Fruit fly (Drosophila melanogaster) whole organism, prepupa: ENCODE measurements around the gene teq.

Experiments used
- Blimp-1 ChIP-seq: fragments of 200-800 bp; sonication (Bioruptor generic); optimal IDR thresholded peaks from 3 replicates; lab custom pipeline; 2017; ENCODE audit warnings: missing biosample characterization, missing genetic modification characterization, mild to moderate bottlenecking, moderate library complexity, missing genetic modification reagents
- CG10669 ChIP-seq: fragments of 200-800 bp; sonication (Bioruptor generic); optimal IDR thresholded peaks from 3 replicates; lab custom pipeline; 2018; ENCODE audit warnings: missing biosample characterization, mild to moderate bottlenecking, missing genetic modification characterization, moderate library complexity
- CG11294 ChIP-seq: fragments of 200-800 bp; sonication (Bioruptor generic); IDR thresholded peaks from 2 replicates; pipeline ENCODE4 v1.3.6; 2022; ENCODE audit warnings: missing biosample characterization, missing genetic modification characterization
- CG11902 ChIP-seq: fragments of 200-800 bp; sonication (Bioruptor generic); optimal IDR thresholded peaks from 3 replicates; lab custom pipeline; 2016; ENCODE audit warnings: missing biosample characterization, missing genetic modification characterization
- CG15336 ChIP-seq: fragments of 200-800 bp; sonication (Bioruptor generic); IDR thresholded peaks from 2 replicates; pipeline ENCODE4 v1.3.6; 2022; ENCODE audit warnings: missing biosample characterization, missing genetic modification characterization
- CG1621 ChIP-seq: fragments of 200-800 bp; sonication (Bioruptor generic); optimal IDR thresholded peaks from 3 replicates; lab custom pipeline; 2018; ENCODE audit warnings: missing biosample characterization, mild to moderate bottlenecking, missing genetic modification characterization
- CG16779 ChIP-seq: fragments of 200-800 bp; sonication (Bioruptor generic); optimal IDR thresholded peaks from 3 replicates; lab custom pipeline; 2017; ENCODE audit warnings: missing biosample characterization, mild to moderate bottlenecking, missing genetic modification characterization
- CG3032 ChIP-seq: fragments of 200-800 bp; optimal IDR thresholded peaks from 2 replicates; lab custom pipeline; 2019; ENCODE audit warnings: missing biosample characterization, mild to moderate bottlenecking, missing genetic modification characterization, moderate library complexity
- CG31627 ChIP-seq: fragments of 200-800 bp; sonication (Bioruptor generic); optimal IDR thresholded peaks from 3 replicates; lab custom pipeline; 2016; ENCODE audit warnings: missing biosample characterization, missing genetic modification characterization
- CG32006 ChIP-seq: fragments of 200-800 bp; sonication (Bioruptor generic); optimal IDR thresholded peaks from 3 replicates; lab custom pipeline; 2017; ENCODE audit warnings: missing biosample characterization, mild to moderate bottlenecking, missing genetic modification characterization
- CG4318 ChIP-seq: fragments of 200-800 bp; sonication (Bioruptor generic); optimal IDR thresholded peaks from 3 replicates; lab custom pipeline; 2017; ENCODE audit warnings: missing biosample characterization, mild to moderate bottlenecking, missing genetic modification characterization
- CG6276 ChIP-seq: fragments of 200-800 bp; sonication (Bioruptor generic); optimal IDR thresholded peaks from 2 replicates; lab custom pipeline; 2017; ENCODE audit warnings: missing biosample characterization, mild to moderate bottlenecking, missing genetic modification characterization
- CG6792 ChIP-seq: fragments of 200-800 bp; sonication (Bioruptor generic); optimal IDR thresholded peaks from 3 replicates; lab custom pipeline; 2016; ENCODE audit warnings: missing biosample characterization, missing genetic modification characterization
- CG6808 ChIP-seq: fragments of 200-800 bp; sonication (Bioruptor generic); optimal IDR thresholded peaks from 3 replicates; lab custom pipeline; 2017; ENCODE audit warnings: missing biosample characterization, missing genetic modification characterization, mild to moderate bottlenecking, moderate library complexity, missing genetic modification reagents
- CG7368 ChIP-seq: fragments of 200-800 bp; sonication (Bioruptor generic); optimal IDR thresholded peaks from 3 replicates; lab custom pipeline; 2016; ENCODE audit warnings: missing biosample characterization, missing genetic modification characterization
- CG8119 ChIP-seq: fragments of 200-800 bp; sonication (Bioruptor generic); IDR thresholded peaks from 3 replicates; pipeline ENCODE4 v1.3.6; 2022; ENCODE audit warnings: missing biosample characterization, missing genetic modification characterization
- CG8319 ChIP-seq: fragments of 200-800 bp; sonication (Bioruptor generic); optimal IDR thresholded peaks from 3 replicates; lab custom pipeline; 2016; ENCODE audit warnings: missing biosample characterization, missing genetic modification characterization
- CG8632 ChIP-seq: fragments of 200-800 bp; sonication (Bioruptor generic); optimal IDR thresholded peaks from 3 replicates; lab custom pipeline; 2016; ENCODE audit warnings: missing biosample characterization, missing genetic modification characterization
- Eip78C ChIP-seq: fragments of 200-800 bp; sonication (Bioruptor generic); peaks from one replicate; lab custom pipeline; 2016; ENCODE audit warnings: missing biosample characterization, missing genetic modification characterization
- Eip93F ChIP-seq: fragments of 200-800 bp; sonication (Bioruptor generic); optimal IDR thresholded peaks from 2 replicates; lab custom pipeline; 2016; ENCODE audit warnings: missing biosample characterization, mild to moderate bottlenecking, missing genetic modification characterization
- Ets21C ChIP-seq: fragments of 200-800 bp; sonication (Bioruptor generic); optimal IDR thresholded peaks from 3 replicates; lab custom pipeline; 2016; ENCODE audit warnings: missing biosample characterization, missing genetic modification characterization
- Ets96B ChIP-seq: fragments of 200-800 bp; optimal IDR thresholded peaks from 2 replicates; lab custom pipeline; 2019; ENCODE audit warnings: missing biosample characterization, mild to moderate bottlenecking, missing genetic modification characterization, moderate library complexity
- Gug ChIP-seq: fragments of 200-800 bp; sonication (Bioruptor generic); IDR thresholded peaks from 2 replicates; pipeline ENCODE4 v1.3.6; 2022; ENCODE audit warnings: missing biosample characterization, missing genetic modification characterization
- Hr38 ChIP-seq: sonication (Bioruptor generic); optimal IDR thresholded peaks from 2 replicates; lab custom pipeline; 2016; ENCODE audit warnings: missing biosample characterization, missing genetic modification characterization
- Hr39 ChIP-seq: fragments of 200-800 bp; sonication (Bioruptor generic); optimal IDR thresholded peaks from 2 replicates; lab custom pipeline; 2016; ENCODE audit warnings: missing biosample characterization, missing genetic modification characterization
- Hr4 ChIP-seq: fragments of 200-800 bp; sonication (Bioruptor generic); optimal IDR thresholded peaks from 3 replicates; lab custom pipeline; 2016; ENCODE audit warnings: missing biosample characterization, missing genetic modification characterization
- Lpt ChIP-seq: fragments of 200-800 bp; sonication (Bioruptor generic); optimal IDR thresholded peaks from 3 replicates; lab custom pipeline; 2016; ENCODE audit warnings: missing biosample characterization, missing genetic modification characterization
- Smox ChIP-seq: fragments of 200-800 bp; sonication (Bioruptor generic); optimal IDR thresholded peaks from 3 replicates; lab custom pipeline; 2016; ENCODE audit warnings: missing biosample characterization, missing genetic modification characterization
- achi ChIP-seq: fragments of 200-800 bp; sonication (Bioruptor generic); optimal IDR thresholded peaks from 3 replicates; lab custom pipeline; 2016; ENCODE audit warnings: missing biosample characterization, missing genetic modification characterization
- cyc ChIP-seq: fragments of 200-800 bp; sonication (Bioruptor generic); optimal IDR thresholded peaks from 3 replicates; lab custom pipeline; 2016; ENCODE audit warnings: missing biosample characterization, missing genetic modification characterization
- eg ChIP-seq: fragments of 200-800 bp; sonication (Bioruptor generic); IDR thresholded peaks from 3 replicates; pipeline ENCODE4 v1.3.6; 2022; ENCODE audit warnings: missing biosample characterization, missing genetic modification characterization
- fkh ChIP-seq: fragments of 200-800 bp; sonication (Bioruptor generic); optimal IDR thresholded peaks from 3 replicates; lab custom pipeline; 2017; ENCODE audit warnings: missing biosample characterization, mild to moderate bottlenecking, missing genetic modification characterization, moderate library complexity
- salr ChIP-seq, 2 experiments: fragments of 200-800 bp; sonication (Bioruptor generic); optimal IDR thresholded peaks; 3 replicates each; lab custom pipeline; 2016 to 2018; ENCODE audit warnings: missing biosample characterization in 2 of 2, missing genetic modification characterization in 2 of 2, mild to moderate bottlenecking in 1 of 2
- topi ChIP-seq: fragments of 200-800 bp; sonication (Bioruptor generic); optimal IDR thresholded peaks from 3 replicates; lab custom pipeline; 2016; ENCODE audit warnings: missing biosample characterization, missing genetic modification characterization
- vri ChIP-seq: fragments of 200-800 bp; sonication (Bioruptor generic); optimal IDR thresholded peaks from 3 replicates; lab custom pipeline; 2016; ENCODE audit warnings: missing biosample characterization, mild to moderate bottlenecking, missing genetic modification characterization

teq gene

DNA sequence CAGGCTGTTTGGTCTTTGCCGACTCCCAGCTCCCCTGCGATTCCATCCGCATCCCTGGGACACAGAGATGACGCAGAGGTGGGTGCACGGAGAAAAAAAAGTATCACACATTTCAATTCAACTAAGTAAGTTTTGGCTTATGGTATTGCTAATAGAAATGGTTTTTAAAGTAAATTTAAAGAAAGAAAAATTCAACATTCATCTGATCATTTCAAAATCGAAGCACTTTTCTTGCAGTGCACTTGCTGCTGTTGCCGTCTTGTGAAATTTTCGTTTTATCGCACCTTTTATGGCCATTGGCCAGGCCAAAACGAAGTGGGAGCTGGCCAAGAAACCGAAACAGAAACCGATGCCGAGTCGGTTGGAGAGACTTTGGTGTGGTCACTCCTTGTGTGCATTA, 29.1 kb upstream of the teq start (continued):
- TF ChIP-seq CG10669 (GFP tag; lab: Kevin White, UChicago), result peak; percentile 67
- TF ChIP-seq CG8119 (GFP tag; lab: Robert Waterston, UW), result peak; percentile 75
- peak; percentile 39 for TF ChIP-seq CG4318 (GFP tag; lab: Kevin White, UChicago)
- TF ChIP-seq CG16779 (tag; lab: Kevin White, UChicago), result no peak
- peak; percentile 68 for TF ChIP-seq CG32006 (GFP tag; lab: Kevin White, UChicago)
- TF ChIP-seq Hr39, result peak; percentile 83
- peak; percentile 75 for TF ChIP-seq Ets21C (GFP tag; lab: Kevin White, UChicago)
- TF ChIP-seq CG8319 (GFP tag; lab: Kevin White, UChicago), result peak; percentile 71
- TF ChIP-seq CG6792 (GFP tag; lab: Kevin White, UChicago), result peak; percentile 75
- peak; percentile 58 for TF ChIP-seq CG8632 (GFP tag; lab: Kevin White, UChicago)
- TF ChIP-seq CG1621 (tag; lab: Kevin White, UChicago), result peak; percentile 11
- peak; percentile 64 for TF ChIP-seq Blimp-1 (GFP tag; lab: Kevin White, UChicago)
- peak; percentile 60 for TF ChIP-seq Ets96B (tag; lab: Kevin White, UChicago)
- no peak for TF ChIP-seq salr (GFP tag; optimal IDR thresholded peaks at IDR 0.05; lab: Kevin White, UChicago)
- peak; percentile 91 for TF ChIP-seq topi
- peak; percentile 78 for TF ChIP-seq CG31627
- peak; percentile 78 for TF ChIP-seq CG11902 (GFP tag; lab: Kevin White, UChicago)
- TF ChIP-seq achi (GFP tag; lab: Kevin White, UChicago), result peak; percentile 68
- TF ChIP-seq CG11294 (GFP tag; lab: Robert Waterston, UW), result peak; percentile 35
- peak; percentile 5 for TF ChIP-seq fkh (GFP tag; lab: Kevin White, UChicago)
- peak; percentile 65 for TF ChIP-seq Hr4 (GFP tag; lab: Kevin White, UChicago)
- peak; percentile 43 for TF ChIP-seq Eip93F
- peak; percentile 71 for TF ChIP-seq Smox
- TF ChIP-seq CG6276 (GFP tag; lab: Kevin White, UChicago), result peak; percentile 71
- peak; percentile 60 for TF ChIP-seq Gug (GFP tag; lab: Robert Waterston, UW)
- peak; percentile 69 for TF ChIP-seq CG7368

dm6 chr3L:9046274-9046673, 28.2 kb upstream of the teq start:
- no peak for TF ChIP-seq salr (GFP tag; optimal IDR thresholded peaks at IDR 0.05; lab: Kevin White, UChicago)
- no peak for TF ChIP-seq vri (GFP tag; lab: Kevin White, UChicago)
- TF ChIP-seq Lpt (GFP tag; lab: Kevin White, UChicago), result no peak
- TF ChIP-seq cyc (GFP tag; lab: Kevin White, UChicago), result no peak

- TF ChIP-seq Eip78C (GFP tag; lab: Kevin White, UChicago), result peak; percentile 7
- peak; percentile 54; the same call in 1 of the 3 replicates for TF ChIP-seq eg
- TF ChIP-seq CG3032, result peak; percentile 8
- no peak for TF ChIP-seq CG8632 (GFP tag; lab: Kevin White, UChicago)
- no peak for TF ChIP-seq CG11902 (GFP tag; lab: Kevin White, UChicago)
- no peak for TF ChIP-seq Hr4 (GFP tag; lab: Kevin White, UChicago)
- TF ChIP-seq CG6808 (GFP tag; lab: Kevin White, UChicago), result no peak
- no peak for TF ChIP-seq CG1621 (tag; lab: Kevin White, UChicago)
- TF ChIP-seq CG32006 (GFP tag; lab: Kevin White, UChicago), result no peak
- no peak for TF ChIP-seq CG15336
Measured at dm6 chr3L:9047062-9047461, 27.4 kb upstream of the teq start, which contains the start of gene Argk2. Gene Argk2 (plus strand): TSS chr3L:9047439.

DNA sequence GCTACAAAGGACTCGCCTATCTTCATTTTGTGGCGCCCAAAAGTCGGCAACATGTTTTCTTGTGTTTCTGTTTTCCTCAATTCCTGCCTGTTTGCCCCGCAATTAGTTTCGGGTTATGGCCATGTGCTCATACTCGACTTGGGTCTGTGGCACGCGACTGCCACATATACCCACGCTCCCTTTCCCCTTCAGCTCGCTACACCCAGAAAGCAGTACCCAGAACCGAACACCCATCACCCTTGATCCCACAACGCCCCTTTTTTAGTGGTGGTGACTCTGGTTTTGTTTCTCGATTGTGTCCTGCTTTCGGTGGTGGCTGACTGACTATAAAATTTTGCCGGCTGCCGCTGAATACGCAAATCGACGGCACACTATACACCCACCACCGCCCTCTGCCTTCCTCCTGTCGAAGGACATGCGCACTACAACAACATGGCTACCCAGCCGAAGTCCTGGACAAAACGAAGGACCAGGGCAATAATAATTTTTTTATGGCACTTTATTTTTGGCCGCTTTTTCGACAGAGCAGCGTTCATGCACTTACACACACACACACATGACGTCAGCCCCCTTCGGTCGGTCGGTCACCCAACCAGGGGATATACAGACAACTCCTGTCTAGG, 23.9 kb upstream of the teq start:
- TF ChIP-seq CG10669 (GFP tag; lab: Kevin White, UChicago), result no peak
- TF ChIP-seq Hr38 (GFP tag; lab: Kevin White, UChicago), result no peak
- TF ChIP-seq, all 60 proteins: peak for 0
